Worm (Caenorhabditis elegans) whole organism, L1 larva: ENCODE data around the gene T07A5.7.

Experiments used
- C16A3.4 ChIP-seq: fragments of 150-350 bp; optimal IDR thresholded peaks from 2 replicates; lab custom pipeline; 2014; ENCODE audit warnings: missing biosample characterization, missing genetic modification characterization
- C34B4.2 ChIP-seq: sonication (generic microtip); optimal IDR thresholded peaks from 2 replicates; lab custom pipeline; 2017; ENCODE audit warnings: mild to moderate bottlenecking, missing genetic modification characterization, missing compliant biosample characterization
- aha-1 ChIP-seq: fragments of 150-350 bp; optimal IDR thresholded peaks from 2 replicates; lab custom pipeline; 2014; ENCODE audit warnings: missing biosample characterization, missing genetic modification characterization
- alr-1 ChIP-seq: fragments of 200-800 bp; sonication (Bioruptor generic); optimal IDR thresholded peaks from 2 replicates; lab custom pipeline; 2018; ENCODE audit warnings: borderline replicate concordance, mild to moderate bottlenecking, missing genetic modification characterization, missing compliant biosample characterization
- blmp-1 ChIP-seq: fragments of 150-350 bp; optimal IDR thresholded peaks from 2 replicates; lab custom pipeline; 2014; ENCODE audit warnings: missing biosample characterization, missing genetic modification characterization
- ceh-88 ChIP-seq: fragments of 200-800 bp; sonication (Bioruptor generic); IDR thresholded peaks from 2 replicates; pipeline ENCODE4 v1.3.6; 2022; ENCODE audit warnings: missing genetic modification characterization, missing compliant biosample characterization
- ceh-90 ChIP-seq: sonication (generic microtip); optimal IDR thresholded peaks from 2 replicates; lab custom pipeline; 2016; ENCODE audit warnings: missing genetic modification characterization, missing compliant biosample characterization
- ces-1 ChIP-seq: fragments of 150-350 bp; optimal IDR thresholded peaks from 2 replicates; lab custom pipeline; 2014; ENCODE audit warnings: missing biosample characterization, missing genetic modification reagents, missing genetic modification characterization
- efl-3 ChIP-seq: fragments of 200-800 bp; sonication (Bioruptor generic); optimal IDR thresholded peaks from 2 replicates; lab custom pipeline; 2018; ENCODE audit warnings: mild to moderate bottlenecking, missing genetic modification characterization, missing compliant biosample characterization
- egl-27 ChIP-seq, 2 experiments: fragments of 150-350 bp in 1 of 2; sonication (generic microtip); optimal IDR thresholded peaks; 3 replicates each; lab custom pipeline; 2017 to 2018; ENCODE audit warnings: missing biosample characterization in 2 of 2, missing genetic modification characterization in 2 of 2, missing genetic modification reagents in 2 of 2
- elt-2 ChIP-seq: sonication (generic microtip); optimal IDR thresholded peaks from 2 replicates; lab custom pipeline; 2016; ENCODE audit warnings: missing genetic modification characterization, mild to moderate bottlenecking, inconsistent platforms, missing compliant biosample characterization, missing genetic modification reagents
- elt-3 ChIP-seq, 6 experiments: fragments of 150-350 bp in 1 of 6; sonication (generic microtip); optimal IDR thresholded peaks; 2 replicates each; lab custom pipeline; 2017 to 2018; ENCODE audit warnings: missing biosample characterization in 6 of 6, missing genetic modification characterization in 6 of 6, inconsistent platforms in 1 of 6
- ets-5 ChIP-seq: fragments of 200-800 bp; sonication (Bioruptor generic); IDR thresholded peaks from 2 replicates; pipeline ENCODE4 v1.3.6; 2022; ENCODE audit warnings: missing genetic modification characterization, missing compliant biosample characterization
- fkh-8 ChIP-seq: sonication (generic microtip); optimal IDR thresholded peaks from 2 replicates; lab custom pipeline; 2016; ENCODE audit warnings: mild to moderate bottlenecking, missing genetic modification characterization, missing compliant biosample characterization
- fos-1 ChIP-seq: fragments of 150-350 bp; optimal IDR thresholded peaks from 2 replicates; lab custom pipeline; 2014; ENCODE audit warnings: missing biosample characterization, missing genetic modification characterization
- grh-1 ChIP-seq: fragments of 200-800 bp; sonication (Bioruptor generic); IDR thresholded peaks from 2 replicates; pipeline ENCODE4 v1.3.6; 2022; ENCODE audit warnings: missing genetic modification reagents, missing genetic modification characterization, missing compliant biosample characterization
- hlh-17 ChIP-seq: fragments of 200-800 bp; sonication (Bioruptor generic); optimal IDR thresholded peaks from 2 replicates; lab custom pipeline; 2018; ENCODE audit warnings: missing genetic modification characterization, mild to moderate bottlenecking, missing compliant biosample characterization, moderate library complexity, borderline replicate concordance
- hlh-4 ChIP-seq: sonication (generic microtip); optimal IDR thresholded peaks from 2 replicates; lab custom pipeline; 2016; ENCODE audit warnings: mild to moderate bottlenecking, missing genetic modification characterization, missing compliant biosample characterization
- lin-13 ChIP-seq: fragments of 150-350 bp; optimal IDR thresholded peaks from 2 replicates; lab custom pipeline; 2014; ENCODE audit warnings: missing biosample characterization, missing genetic modification reagents, missing genetic modification characterization
- lin-14 ChIP-seq: fragments of 200-800 bp; sonication (Bioruptor generic); optimal IDR thresholded peaks from 2 replicates; lab custom pipeline; 2018; ENCODE audit warnings: mild to moderate bottlenecking, missing genetic modification characterization, moderate library complexity, missing compliant biosample characterization
- lin-15B ChIP-seq: fragments of 150-350 bp; sonication (generic microtip); optimal IDR thresholded peaks from 3 replicates; lab custom pipeline; 2014; ENCODE audit warnings: missing biosample characterization, missing genetic modification characterization
- lin-35 ChIP-seq, 2 experiments: fragments of 150-350 bp; optimal IDR thresholded peaks; 2 replicates each; lab custom pipeline; 2014; ENCODE audit warnings: missing biosample characterization in 2 of 2, missing genetic modification characterization in 2 of 2, missing genetic modification reagents in 2 of 2
- lsy-2 ChIP-seq, 2 experiments: fragments of 150-350 bp; optimal IDR thresholded peaks; 2 replicates each; lab custom pipeline; 2014; ENCODE audit warnings: missing biosample characterization in 2 of 2, missing genetic modification characterization in 2 of 2
- mab-9 ChIP-seq: fragments of 200-800 bp; sonication (Bioruptor generic); IDR thresholded peaks from 2 replicates; pipeline ENCODE4 v1.3.6; 2022; ENCODE audit warnings: missing genetic modification reagents, missing genetic modification characterization, missing compliant biosample characterization
- mef-2 ChIP-seq: fragments of 150-350 bp; optimal IDR thresholded peaks from 2 replicates; lab custom pipeline; 2014; ENCODE audit warnings: missing biosample characterization, missing genetic modification characterization
- nhr-12 ChIP-seq: sonication (generic microtip); optimal IDR thresholded peaks from 2 replicates; lab custom pipeline; 2017; ENCODE audit warnings: missing biosample characterization, missing genetic modification characterization
- nhr-19 ChIP-seq: fragments of 200-800 bp; sonication (Bioruptor generic); conservative IDR thresholded peaks from 2 replicates; pipeline ENCODE4 v1.3.6; 2022; ENCODE audit warnings: missing genetic modification characterization, missing compliant biosample characterization
- nhr-71 ChIP-seq: sonication (generic microtip); optimal IDR thresholded peaks from 2 replicates; lab custom pipeline; 2016; ENCODE audit warnings: mild to moderate bottlenecking, missing genetic modification characterization, moderate library complexity, missing compliant biosample characterization
- nhr-76 ChIP-seq: sonication (generic microtip); optimal IDR thresholded peaks from 2 replicates; lab custom pipeline; 2017; ENCODE audit warnings: missing biosample characterization, missing genetic modification characterization
- nhr-77 ChIP-seq: fragments of 150-350 bp; optimal IDR thresholded peaks from 2 replicates; lab custom pipeline; 2014; ENCODE audit warnings: missing biosample characterization, missing genetic modification characterization
- nhr-84 ChIP-seq: sonication (generic microtip); optimal IDR thresholded peaks from 2 replicates; lab custom pipeline; 2017; ENCODE audit warnings: missing biosample characterization, missing genetic modification characterization
- nhr-85 ChIP-seq: sonication (generic microtip); peaks from one replicate; lab custom pipeline; 2016; ENCODE audit warnings: missing genetic modification characterization, inconsistent platforms, missing compliant biosample characterization
- nhr-90 ChIP-seq: sonication (generic microtip); optimal IDR thresholded peaks from 2 replicates; lab custom pipeline; 2016; ENCODE audit warnings: mild to moderate bottlenecking, missing genetic modification characterization, missing compliant biosample characterization; ENCODE audit not compliant: poor library complexity
- pag-3 ChIP-seq: sonication (generic microtip); optimal IDR thresholded peaks from 2 replicates; lab custom pipeline; 2017; ENCODE audit warnings: missing genetic modification characterization, mild to moderate bottlenecking, missing compliant biosample characterization, antibody characterized with exemption, borderline replicate concordance; ENCODE audit not compliant: insufficient read depth
- pax-3 ChIP-seq: fragments of 200-800 bp; sonication (Bioruptor generic); optimal IDR thresholded peaks from 2 replicates; lab custom pipeline; 2018; ENCODE audit warnings: mild to moderate bottlenecking, missing genetic modification characterization, moderate library complexity, missing compliant biosample characterization
- skn-1 ChIP-seq: fragments of 150-350 bp; optimal IDR thresholded peaks from 2 replicates; lab custom pipeline; 2014; ENCODE audit warnings: missing biosample characterization, missing genetic modification characterization
- sox-4 ChIP-seq: sonication (generic microtip); optimal IDR thresholded peaks from 2 replicates; lab custom pipeline; 2016; ENCODE audit warnings: missing genetic modification characterization, missing compliant biosample characterization
- sup-37 ChIP-seq: fragments of 200-800 bp; sonication (Bioruptor generic); optimal IDR thresholded peaks from 2 replicates; lab custom pipeline; 2018; ENCODE audit warnings: mild to moderate bottlenecking, missing genetic modification characterization, missing compliant biosample characterization
- swsn-7 ChIP-seq: sonication (generic microtip); optimal IDR thresholded peaks from 2 replicates; lab custom pipeline; 2016; ENCODE audit warnings: missing genetic modification characterization, missing compliant biosample characterization
- tlp-1 ChIP-seq: fragments of 150-350 bp; optimal IDR thresholded peaks from 2 replicates; lab custom pipeline; 2014; ENCODE audit warnings: missing biosample characterization, missing genetic modification characterization
- vab-15 ChIP-seq: sonication (generic microtip); optimal IDR thresholded peaks from 2 replicates; lab custom pipeline; 2017; ENCODE audit warnings: missing genotype, mild to moderate bottlenecking, missing genetic modification characterization, missing compliant biosample characterization
- xbp-1 ChIP-seq: sonication (generic microtip); optimal IDR thresholded peaks from 2 replicates; lab custom pipeline; 2016; ENCODE audit warnings: missing genetic modification characterization, missing compliant biosample characterization
- ztf-11 ChIP-seq, 2 experiments: sonication (generic microtip); optimal IDR thresholded peaks; 2 replicates each; lab custom pipeline; 2016 to 2017; ENCODE audit warnings: missing genetic modification characterization in 2 of 2, missing biosample characterization in 1 of 2, missing compliant biosample characterization in 1 of 2
- ztf-4 ChIP-seq: fragments of 150-350 bp; optimal IDR thresholded peaks from 2 replicates; lab custom pipeline; 2014; ENCODE audit warnings: missing biosample characterization, missing genetic modification characterization

The T07A5.7 gene

ce11 chrIII:10290541-10290940 lies 20.4 kb downstream of the T07A5.7 start (continued):
- TF ChIP-seq nhr-19 (GFP tag; lab: Robert Waterston, UW), result no peak
- TF ChIP-seq lin-13 (GFP tag; lab: Kevin White, UChicago), result no peak
- peak; percentile 60 for TF ChIP-seq vab-15
- TF ChIP-seq grh-1 (GFP tag; lab: Robert Waterston, UW), result peak; percentile 41; the same call in 1 of the 2 replicates
- TF ChIP-seq lin-15B (tag; lab: Kevin White, UChicago), result no peak
- no peak for TF ChIP-seq pax-3 (tag; lab: Kevin White, UChicago)
- TF ChIP-seq C16A3.4 (tag; lab: Kevin White, UChicago), result no peak
- TF ChIP-seq sup-37 (GFP tag; lab: Kevin White, UChicago), result no peak
- no peak for TF ChIP-seq mef-2 (tag; lab: Kevin White, UChicago)
- no peak for TF ChIP-seq skn-1
- TF ChIP-seq efl-3 (GFP tag; lab: Kevin White, UChicago), result no peak
- no peak for TF ChIP-seq ztf-11 (tag; optimal IDR thresholded peaks at IDR 0.05; lab: Kevin White, UChicago)
- TF ChIP-seq C34B4.2, result no peak
- TF ChIP-seq mab-9, result no peak
- no peak for TF ChIP-seq egl-27 (tag; optimal IDR thresholded peaks at IDR 0.05; lab: Kevin White, UChicago)
- TF ChIP-seq ceh-90 (tag; lab: Kevin White, UChicago), result no peak
- no peak for TF ChIP-seq alr-1
- TF ChIP-seq lsy-2 (tag; optimal IDR thresholded peaks at IDR 0.05; lab: Kevin White, UChicago), result no peak
- TF ChIP-seq, all 84 proteins: peak for 11

ce11 chrIII:10289790-10290189 lies 21.1 kb downstream of the T07A5.7 start:
- TF ChIP-seq fkh-8 (tag; lab: Kevin White, UChicago), result no peak
- peak; percentile 48 for TF ChIP-seq blmp-1 (tag; lab: Kevin White, UChicago)
- no peak for TF ChIP-seq nhr-77
- TF ChIP-seq nhr-85 (tag; lab: Kevin White, UChicago), result peak; percentile 73
- no peak for TF ChIP-seq pag-3 (tag; lab: Kevin White, UChicago)
- peak in 4 of 6 experiments; percentile 11 to 59 (median 32) for TF ChIP-seq elt-3 (tag; optimal IDR thresholded peaks at IDR 0.05; lab: Kevin White, UChicago)
- TF ChIP-seq lin-13 (GFP tag; lab: Kevin White, UChicago), result no peak
- peak; percentile 3 for TF ChIP-seq lin-14
- TF ChIP-seq, all 84 proteins: peak for 4

ce11 chrIII:10285623-10286022 lies 25.3 kb downstream of the T07A5.7 start, which contains the start of gene K10G9.2:
K10G9.2 (plus strand) TSS chrIII:10285923.
- TF ChIP-seq swsn-7, result no peak
- TF ChIP-seq nhr-90 (tag; lab: Kevin White, UChicago), result no peak
- no peak for TF ChIP-seq nhr-77
- TF ChIP-seq lin-35 (GFP tag; optimal IDR thresholded peaks at IDR 0.05; lab: Kevin White, UChicago), result no peak
- no peak for TF ChIP-seq ztf-4 (tag; lab: Kevin White, UChicago)
- TF ChIP-seq hlh-17 (GFP tag; lab: Kevin White, UChicago), result no peak
- no peak for TF ChIP-seq ceh-90 (tag; lab: Kevin White, UChicago)
- no peak for TF ChIP-seq aha-1
- no peak for TF ChIP-seq sox-4
- no peak for TF ChIP-seq fkh-8 (tag; lab: Kevin White, UChicago)
- TF ChIP-seq elt-3 (tag; optimal IDR thresholded peaks at IDR 0.05; lab: Kevin White, UChicago), result no peak

ce11 chrIII:10284214-10284613 lies 26.7 kb downstream of the T07A5.7 start:
- TF ChIP-seq ceh-88 (no peak), pax-3 (tag; lab: Kevin White, UChicago) (peak; percentile 53), ces-1 (peak; percentile 24), nhr-71 (tag; lab: Kevin White, UChicago) (peak; percentile 80), egl-27 (tag; optimal IDR thresholded peaks at IDR 0.05; lab: Kevin White, UChicago) (peak in 1 of 2 experiments; percentile 22), elt-2 (no peak), lin-35 (GFP tag; optimal IDR thresholded peaks at IDR 0.05; lab: Kevin White, UChicago) (peak in 1 of 2 experiments; percentile 29), xbp-1 (tag; lab: Kevin White, UChicago) (peak; percentile 49), lin-14 (peak; percentile 98), hlh-4 (tag; lab: Kevin White, UChicago) (no peak), nhr-84 (tag; lab: Kevin White, UChicago) (no peak), blmp-1 (tag; lab: Kevin White, UChicago) (no peak), alr-1 (no peak), sox-4 (no peak), ets-5 (GFP tag; lab: Robert Waterston, UW) (no peak), fkh-8 (tag; lab: Kevin White, UChicago) (peak; percentile 91), ceh-90 (tag; lab: Kevin White, UChicago) (no peak), tlp-1 (tag; lab: Kevin White, UChicago) (no peak), skn-1 (no peak), aha-1 (no peak), nhr-12 (no peak), nhr-76 (tag; lab: Kevin White, UChicago) (no peak), fos-1 (no peak), pag-3 (tag; lab: Kevin White, UChicago) (no peak), grh-1 (GFP tag; lab: Robert Waterston, UW) (no peak)
